Fruit fly (Drosophila melanogaster) whole organism, embryonic: ENCODE results near the gene CG2444.

Experiments
- Antp ChIP-seq: fragments of 200-800 bp; sonication (Bioruptor generic); optimal IDR thresholded peaks from 3 replicates; lab custom pipeline; 2016; ENCODE audit warnings: missing biosample characterization, missing genetic modification characterization
- BtbVII ChIP-seq: fragments of 200-800 bp; sonication (Bioruptor generic); optimal IDR thresholded peaks from 3 replicates; lab custom pipeline; 2017; ENCODE audit warnings: missing biosample characterization, mild to moderate bottlenecking, missing genetic modification characterization
- C15 ChIP-seq: fragments of 200-800 bp; sonication (Bioruptor generic); IDR thresholded peaks from 3 replicates; pipeline ENCODE4 v1.3.6; 2022; ENCODE audit warnings: missing biosample characterization, missing genetic modification characterization
- CG1024 ChIP-seq: fragments of 200-800 bp; sonication (Bioruptor generic); IDR thresholded peaks from 2 replicates; pipeline ENCODE4 v1.3.6; 2022; ENCODE audit warnings: missing biosample characterization, missing genetic modification characterization
- CG10979 ChIP-seq: fragments of 200-800 bp; sonication (Bioruptor generic); optimal IDR thresholded peaks from 2 replicates; lab custom pipeline; 2018; ENCODE audit warnings: missing biosample characterization, mild to moderate bottlenecking, missing genetic modification characterization, moderate library complexity
- CG11504 ChIP-seq: fragments of 200-800 bp; sonication (Bioruptor generic); optimal IDR thresholded peaks from 3 replicates; lab custom pipeline; 2019; ENCODE audit warnings: missing biosample characterization, mild to moderate bottlenecking, missing genetic modification characterization, moderate library complexity
- CG12219 ChIP-seq: fragments of 200-800 bp; sonication (Bioruptor generic); optimal IDR thresholded peaks from 3 replicates; lab custom pipeline; 2018; ENCODE audit warnings: missing biosample characterization, mild to moderate bottlenecking, missing genetic modification characterization
- CG12299 ChIP-seq: fragments of 200-800 bp; sonication (Bioruptor generic); optimal IDR thresholded peaks from 2 replicates; lab custom pipeline; 2018; ENCODE audit warnings: missing biosample characterization, mild to moderate bottlenecking, missing genetic modification characterization
- CG12744 ChIP-seq: fragments of 200-800 bp; sonication (Bioruptor generic); optimal IDR thresholded peaks from 2 replicates; lab custom pipeline; 2016; ENCODE audit warnings: missing biosample characterization, missing genetic modification characterization
- CG12942 ChIP-seq: fragments of 200-800 bp; sonication (Bioruptor generic); optimal IDR thresholded peaks from 3 replicates; lab custom pipeline; 2016; ENCODE audit warnings: missing biosample characterization, missing genetic modification characterization
- CG13123 ChIP-seq: fragments of 200-800 bp; sonication (Bioruptor generic); optimal IDR thresholded peaks from 2 replicates; lab custom pipeline; 2016; ENCODE audit warnings: missing biosample characterization, missing genetic modification characterization
- CG13424 ChIP-seq: fragments of 200-800 bp; sonication (Bioruptor generic); optimal IDR thresholded peaks from 2 replicates; lab custom pipeline; 2019; ENCODE audit warnings: missing biosample characterization, mild to moderate bottlenecking, missing genetic modification characterization, moderate library complexity
- CG16813 ChIP-seq: fragments of 200-800 bp; sonication (Bioruptor generic); IDR thresholded peaks from 3 replicates; pipeline ENCODE4 v1.3.6; 2022; ENCODE audit warnings: missing biosample characterization, missing genetic modification characterization; ENCODE audit not compliant: partially characterized antibody
- CG16815 ChIP-seq: fragments of 200-800 bp; sonication (Bioruptor generic); optimal IDR thresholded peaks from 3 replicates; lab custom pipeline; 2017; ENCODE audit warnings: missing biosample characterization, mild to moderate bottlenecking, missing genetic modification characterization
- CG17829 ChIP-seq: fragments of 200-800 bp; optimal IDR thresholded peaks from 2 replicates; lab custom pipeline; 2019; ENCODE audit warnings: missing biosample characterization, mild to moderate bottlenecking, missing genetic modification characterization, moderate library complexity
- CG18599 ChIP-seq: fragments of 200-800 bp; sonication (Bioruptor generic); optimal IDR thresholded peaks from 3 replicates; lab custom pipeline; 2017; ENCODE audit warnings: missing biosample characterization, missing genetic modification characterization, mild to moderate bottlenecking, moderate library complexity, missing genetic modification reagents
- CG4328 ChIP-seq: fragments of 200-800 bp; sonication (Bioruptor generic); optimal IDR thresholded peaks from 3 replicates; lab custom pipeline; 2017; ENCODE audit warnings: missing biosample characterization, missing genetic modification reagents, missing genetic modification characterization
- CkIIα-i1 ChIP-seq: fragments of 200-800 bp; sonication (Bioruptor generic); IDR thresholded peaks from 2 replicates; pipeline ENCODE4 v1.3.6; 2022; ENCODE audit warnings: missing biosample characterization, missing genetic modification characterization
- E2f1 ChIP-seq: fragments of 200-800 bp; sonication (Bioruptor generic); IDR thresholded peaks from 2 replicates; pipeline ENCODE4 v1.3.6; 2022; ENCODE audit warnings: missing biosample characterization, missing genetic modification characterization
- HLH54F ChIP-seq: fragments of 200-800 bp; sonication (Bioruptor generic); optimal IDR thresholded peaks from 3 replicates; lab custom pipeline; 2016; ENCODE audit warnings: missing biosample characterization, missing genetic modification characterization
- Hand ChIP-seq: fragments of 200-800 bp; sonication (Bioruptor generic); optimal IDR thresholded peaks from 2 replicates; lab custom pipeline; 2017; ENCODE audit warnings: mild to moderate bottlenecking, missing biosample characterization, missing genetic modification reagents, missing genetic modification characterization
- Hr3 ChIP-seq: fragments of 200-800 bp; sonication (Bioruptor generic); optimal IDR thresholded peaks from 3 replicates; lab custom pipeline; 2016; ENCODE audit warnings: missing biosample characterization, missing genetic modification characterization
- Jarid2 ChIP-seq: fragments of 200-800 bp; sonication (Bioruptor generic); optimal IDR thresholded peaks from 3 replicates; lab custom pipeline; 2017; ENCODE audit warnings: mild to moderate bottlenecking, missing biosample characterization, missing genetic modification reagents, missing genetic modification characterization
- NC2β ChIP-seq: fragments of 200-800 bp; sonication (Bioruptor generic); optimal IDR thresholded peaks from 2 replicates; lab custom pipeline; 2016; ENCODE audit warnings: missing biosample characterization, missing genetic modification characterization
- Oli ChIP-seq: fragments of 200-800 bp; sonication (Bioruptor generic); optimal IDR thresholded peaks from 2 replicates; lab custom pipeline; 2018; ENCODE audit warnings: missing biosample characterization, mild to moderate bottlenecking, missing genetic modification characterization, moderate library complexity
- PHDP ChIP-seq: fragments of 200-800 bp; sonication (Bioruptor generic); optimal IDR thresholded peaks from 3 replicates; lab custom pipeline; 2018; ENCODE audit warnings: missing biosample characterization, mild to moderate bottlenecking, missing genetic modification characterization, moderate library complexity
- Pdp1 ChIP-seq, 2 experiments: fragments of 200-800 bp; sonication (Bioruptor generic); optimal IDR thresholded peaks; 3 replicates each; lab custom pipeline; 2016; ENCODE audit warnings: missing biosample characterization in 2 of 2, missing genetic modification characterization in 2 of 2, mild to moderate bottlenecking in 1 of 2, moderate library complexity in 1 of 2
- Six4 ChIP-seq: fragments of 200-800 bp; sonication (Bioruptor generic); optimal IDR thresholded peaks from 2 replicates; lab custom pipeline; 2016; ENCODE audit warnings: missing biosample characterization, missing genetic modification characterization
- Xbp1 ChIP-seq: fragments of 200-800 bp; sonication (Bioruptor generic); optimal IDR thresholded peaks from 3 replicates; lab custom pipeline; 2016; ENCODE audit warnings: missing biosample characterization, mild to moderate bottlenecking, missing genetic modification characterization
- az2 ChIP-seq: fragments of 200-800 bp; sonication (Bioruptor generic); optimal IDR thresholded peaks from 3 replicates; lab custom pipeline; 2016; ENCODE audit warnings: missing biosample characterization, missing genetic modification characterization
- btn ChIP-seq: fragments of 200-800 bp; sonication (Bioruptor generic); optimal IDR thresholded peaks from 2 replicates; lab custom pipeline; 2016; ENCODE audit warnings: missing biosample characterization, missing genetic modification characterization
- cato ChIP-seq: fragments of 200-800 bp; sonication (Bioruptor generic); optimal IDR thresholded peaks from 2 replicates; lab custom pipeline; 2016; ENCODE audit warnings: missing biosample characterization, missing genetic modification characterization, borderline replicate concordance
- esg ChIP-seq: fragments of 200-800 bp; sonication (Bioruptor generic); conservative IDR thresholded peaks from 2 replicates; pipeline ENCODE4 v1.3.6; 2022; ENCODE audit warnings: missing biosample characterization, missing genetic modification characterization
- gfzf ChIP-seq: fragments of 200-800 bp; sonication (Bioruptor generic); optimal IDR thresholded peaks from 2 replicates; lab custom pipeline; 2016; ENCODE audit warnings: missing biosample characterization, mild to moderate bottlenecking, missing genetic modification characterization, moderate library complexity
- gsb-n ChIP-seq: fragments of 200-800 bp; sonication (Bioruptor generic); optimal IDR thresholded peaks from 3 replicates; lab custom pipeline; 2018; ENCODE audit warnings: missing biosample characterization, mild to moderate bottlenecking, missing genetic modification characterization
- hb ChIP-seq: fragments of 200-800 bp; sonication (Bioruptor generic); IDR thresholded peaks from 3 replicates; pipeline ENCODE4 v1.3.6; 2022; ENCODE audit warnings: missing biosample characterization, missing genetic modification characterization; ENCODE audit not compliant: partially characterized antibody
- hth ChIP-seq: fragments of >200 bp; optimal IDR thresholded peaks from 2 replicates; lab custom pipeline; 2017; ENCODE audit warnings: inconsistent platforms
- jigr1 ChIP-seq: fragments of 200-800 bp; sonication (Bioruptor generic); IDR thresholded peaks from 3 replicates; pipeline ENCODE4 v1.3.6; 2022; ENCODE audit warnings: missing biosample characterization, missing genetic modification characterization
- kah ChIP-seq: fragments of 200-800 bp; sonication (Bioruptor generic); optimal IDR thresholded peaks from 2 replicates; lab custom pipeline; 2018; ENCODE audit warnings: missing biosample characterization, mild to moderate bottlenecking, missing genetic modification characterization
- lola ChIP-seq, 3 experiments: fragments of >200 bp in 2 of 3; fragments of 200-800 bp in 1 of 3; sonication (Bioruptor generic) in 1 of 3; optimal IDR thresholded peaks; 2 replicates each; lab custom pipeline; 2017 to 2019; ENCODE audit warnings: missing biosample characterization in 3 of 3, missing genetic modification characterization in 3 of 3, mild to moderate bottlenecking in 1 of 3, moderate library complexity in 1 of 3
- pan ChIP-seq, 4 experiments: fragments of >200 bp in 3 of 4; fragments of 200-800 bp in 1 of 4; sonication (Bioruptor generic) in 1 of 4; optimal IDR thresholded peaks in 3 of 4; IDR thresholded peaks in 1 of 4; 2 replicates each; pipeline versions ENCODE4 v1.3.6 to Lab custom; 2017 to 2022; ENCODE audit warnings: missing biosample characterization in 2 of 4, missing genetic modification characterization in 2 of 4, mixed read lengths in 1 of 4
- sd ChIP-seq: fragments of 200-800 bp; sonication (Bioruptor generic); optimal IDR thresholded peaks from 3 replicates; lab custom pipeline; 2018; ENCODE audit warnings: missing biosample characterization, mild to moderate bottlenecking, missing genetic modification characterization, moderate library complexity
- sisA ChIP-seq: fragments of 200-800 bp; sonication (Bioruptor generic); IDR thresholded peaks from 2 replicates; pipeline ENCODE4 v1.3.6; 2022; ENCODE audit warnings: missing biosample characterization, missing genetic modification characterization
- slou ChIP-seq: fragments of 200-800 bp; sonication (Bioruptor generic); optimal IDR thresholded peaks from 3 replicates; lab custom pipeline; 2016; ENCODE audit warnings: missing biosample characterization, missing genetic modification characterization
- stwl ChIP-seq: fragments of 200-800 bp; sonication (Bioruptor generic); optimal IDR thresholded peaks from 3 replicates; lab custom pipeline; 2018; ENCODE audit warnings: missing biosample characterization, mild to moderate bottlenecking, missing genetic modification characterization, moderate library complexity
- tap ChIP-seq: fragments of 200-800 bp; optimal IDR thresholded peaks from 3 replicates; lab custom pipeline; 2019; ENCODE audit warnings: missing biosample characterization, mild to moderate bottlenecking, missing genetic modification characterization, moderate library complexity

The CG2444 gene

DNA sequence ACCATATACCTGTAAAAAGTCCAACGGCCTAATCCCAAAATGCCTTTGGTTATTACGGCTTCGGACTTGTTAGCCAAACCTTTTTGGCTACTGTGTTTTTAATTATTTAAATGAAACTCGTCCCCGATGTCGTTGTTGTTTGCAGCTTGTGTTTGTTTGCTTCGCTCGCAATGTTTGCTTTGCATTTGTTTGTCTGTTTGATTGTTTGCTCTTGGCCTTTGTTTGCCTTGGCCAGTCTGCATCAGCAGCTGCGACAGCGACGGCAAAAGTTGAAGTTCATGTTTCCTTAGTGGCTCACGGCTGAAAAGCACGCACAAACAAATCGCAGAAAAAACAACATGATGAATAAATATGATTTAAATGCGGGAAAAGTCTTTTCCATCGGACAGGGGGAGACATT lies 44.6 kb downstream of the CG2444 start (continued):
- peak; percentile 12 for TF ChIP-seq CG13424
- no peak for TF ChIP-seq CG16813 (GFP tag; lab: Robert Waterston, UW)
- no peak for TF ChIP-seq Xbp1 (GFP tag; lab: Kevin White, UChicago)
- no peak for TF ChIP-seq Hand (GFP tag; lab: Kevin White, UChicago)
- TF ChIP-seq PHDP: peak; percentile 55
- no peak for TF ChIP-seq HLH54F (GFP tag; lab: Kevin White, UChicago)
- TF ChIP-seq, all 482 proteins: peak for 138

DNA sequence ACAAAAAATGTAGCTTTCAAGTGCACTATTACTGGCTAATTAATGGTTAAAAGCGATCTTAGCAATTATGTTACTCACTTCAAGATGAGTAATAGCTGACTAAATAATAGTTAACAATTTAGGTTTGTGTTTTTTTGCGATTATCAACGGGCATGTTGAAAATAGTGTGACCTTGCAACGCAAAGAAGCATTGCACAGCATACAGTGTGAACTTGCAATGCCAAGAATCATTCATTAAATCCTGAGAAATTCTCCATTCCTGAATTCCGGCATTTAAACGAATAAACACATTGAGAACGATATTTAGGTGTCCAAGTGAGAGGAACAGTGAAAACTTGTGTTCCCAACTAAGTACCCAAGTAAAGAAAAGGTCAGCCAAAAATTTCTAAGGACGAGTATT lies 45.5 kb downstream of the CG2444 start:
- no peak for TF ChIP-seq PHDP
- peak; percentile 17 for TF ChIP-seq gfzf (GFP tag; lab: Kevin White, UChicago)
- TF ChIP-seq hth (lab: Kevin White, UChicago): no peak
- TF ChIP-seq stwl (tag; lab: Kevin White, UChicago): peak; percentile 92

DNA sequence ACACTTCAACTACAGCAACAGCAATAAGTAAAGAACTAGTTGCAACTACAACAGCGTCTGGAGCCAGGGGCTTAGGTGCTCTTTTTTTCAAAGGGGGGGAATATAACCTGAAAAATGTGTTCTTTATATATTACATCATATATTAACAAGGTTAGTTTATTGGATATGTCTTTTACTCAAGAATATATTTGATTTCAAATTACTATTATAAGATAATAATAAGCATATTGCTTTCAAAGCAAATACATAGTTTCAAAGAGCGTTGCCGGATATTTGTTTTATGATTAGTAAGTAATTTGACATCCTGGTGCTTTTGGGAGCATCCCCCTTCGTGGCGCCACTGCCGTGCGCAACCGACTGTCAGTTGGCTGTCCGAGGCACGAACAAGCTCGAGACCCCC lies 46.0 kb downstream of the CG2444 start:
- no peak for TF ChIP-seq btn (GFP tag; lab: Kevin White, UChicago)
- peak; percentile 44 for TF ChIP-seq az2
- peak; percentile 42; the same call in 1 of the 3 replicates for TF ChIP-seq jigr1 (GFP tag; lab: Robert Waterston, UW)
- peak; percentile 50; the same call in 1 of the 2 replicates for TF ChIP-seq sisA (GFP tag; lab: Robert Waterston, UW)
- peak; percentile 9 for TF ChIP-seq CG12942
- TF ChIP-seq BtbVII (GFP tag; lab: Kevin White, UChicago): no peak
- no peak for TF ChIP-seq cato (GFP tag; lab: Kevin White, UChicago)
- peak; percentile 77 for TF ChIP-seq CG11504 (tag; lab: Kevin White, UChicago)
- TF ChIP-seq CG13123 (GFP tag; lab: Kevin White, UChicago): no peak
- TF ChIP-seq slou: no peak
- no peak for TF ChIP-seq NC2β (GFP tag; lab: Kevin White, UChicago)
- peak; percentile 44 for TF ChIP-seq Hr3 (GFP tag; lab: Kevin White, UChicago)
- no peak for TF ChIP-seq CG16815 (GFP tag; lab: Kevin White, UChicago)
- TF ChIP-seq lola (GFP tag; optimal IDR thresholded peaks at IDR 0.05; lab: Kevin White, UChicago): peak in 1 of 3 experiments; percentile 52
- no peak for TF ChIP-seq gsb-n (tag; lab: Kevin White, UChicago)
- TF ChIP-seq CkIIα-i1 (GFP tag; lab: Robert Waterston, UW): no peak
- no peak for TF ChIP-seq Six4 (GFP tag; lab: Kevin White, UChicago)
- TF ChIP-seq CG12219: peak; percentile 5
- TF ChIP-seq CG10979 (tag; lab: Kevin White, UChicago): peak; percentile 72
- TF ChIP-seq CG4328 (GFP tag; lab: Kevin White, UChicago): no peak
- peak; percentile 41 for TF ChIP-seq tap (tag; lab: Kevin White, UChicago)
- peak; percentile 2 for TF ChIP-seq Jarid2
- TF ChIP-seq kah (GFP tag; lab: Kevin White, UChicago): peak; percentile 7
- TF ChIP-seq CG17829 (tag; lab: Kevin White, UChicago): peak; percentile 33
- TF ChIP-seq sd (tag; lab: Kevin White, UChicago): no peak
- no peak for TF ChIP-seq gfzf (GFP tag; lab: Kevin White, UChicago)
- TF ChIP-seq Pdp1 (GFP tag; optimal IDR thresholded peaks at IDR 0.05; lab: Kevin White, UChicago): no peak
- no peak for TF ChIP-seq hb (GFP tag; lab: Robert Waterston, UW)
- no peak for TF ChIP-seq pan (optimal IDR thresholded peaks at IDR 0.05; lab: Kevin White, UChicago)
- TF ChIP-seq pan (GFP tag; optimal IDR thresholded peaks at IDR 0.05 in 1 of 2, IDR thresholded peaks at IDR 0.05 in 1 of 2): peak in 1 of 2 experiments; percentile 62
- TF ChIP-seq C15 (GFP tag; lab: Robert Waterston, UW): no peak
- TF ChIP-seq CG1024 (GFP tag; lab: Robert Waterston, UW): no peak
- no peak for TF ChIP-seq CG12299
- peak; percentile 77 for TF ChIP-seq Oli
- no peak for TF ChIP-seq Antp (GFP tag; lab: Kevin White, UChicago)
- peak; percentile 28 for TF ChIP-seq CG18599 (GFP tag; lab: Kevin White, UChicago)
- no peak for TF ChIP-seq CG12744
- TF ChIP-seq esg (GFP tag; lab: Robert Waterston, UW): peak; percentile 35
- peak; percentile 56 for TF ChIP-seq E2f1 (GFP tag; lab: Robert Waterston, UW)
